Worm (Caenorhabditis elegans): ENCODE measurements around the gene C05D9.9.
A peak's percentile ranks its signal among the peaks of the same experiment; 100 is the strongest.

Gene C05D9.9

ce11 chrX:1128503-1129036, 4.5 kb upstream of the C05D9.9 start, which contains the start of gene snx-1 (continued):
- peak; percentile 54 for TF ChIP-seq vab-15 (tag; optimal IDR thresholded peaks at IDR 0.05)
- peak; percentile 52 for TF ChIP-seq tbx-2 (tag; optimal IDR thresholded peaks at IDR 0.05)
- TF ChIP-seq nhr-20 (tag; optimal IDR thresholded peaks at IDR 0.05), result peak; percentile 54
- TF ChIP-seq hpl-2 (GFP tag; optimal IDR thresholded peaks at IDR 0.05), result no peak
- no peak for TF ChIP-seq nhr-84 (tag; optimal IDR thresholded peaks at IDR 0.05)
- no peak for TF ChIP-seq isw-1 (GFP tag; IDR thresholded peaks at IDR 0.05)
- TF ChIP-seq nhr-12 (tag; optimal IDR thresholded peaks at IDR 0.05), result no peak
- TF ChIP-seq pqm-1 (tag; optimal IDR thresholded peaks at IDR 0.05), result no peak
- no peak for TF ChIP-seq hlh-17 (GFP tag; optimal IDR thresholded peaks at IDR 0.05; ENCODE audit: borderline replicate concordance)
- no peak for TF ChIP-seq nhr-77 (tag; optimal IDR thresholded peaks at IDR 0.05)
- no peak for TF ChIP-seq ztf-4 (tag; optimal IDR thresholded peaks at IDR 0.05)
- peak; percentile 37 to 73 for TF ChIP-seq lin-35 (GFP tag; optimal IDR thresholded peaks at IDR 0.05)
- TF ChIP-seq aly-2 (tag; optimal IDR thresholded peaks at IDR 0.05), result no peak
- TF ChIP-seq mef-2 (tag; optimal IDR thresholded peaks at IDR 0.05), result no peak
- TF ChIP-seq mdl-1 (tag; optimal IDR thresholded peaks at IDR 0.05), result peak in 1 of 2 experiments; percentile 73
- no peak for TF ChIP-seq sptf-1 (tag; optimal IDR thresholded peaks at IDR 0.05)
- TF ChIP-seq unc-30 (tag; optimal IDR thresholded peaks at IDR 0.05), result no peak
- TF ChIP-seq ceh-88 (GFP tag; IDR thresholded peaks at IDR 0.05), result no peak
- TF ChIP-seq efl-1 (optimal IDR thresholded peaks at IDR 0.05), result peak; percentile 14 to 26
- TF ChIP-seq efl-1 (GFP tag; optimal IDR thresholded peaks at IDR 0.05 in 1 of 2), result peak; percentile 3 to 11
- peak; percentile 87 for TF ChIP-seq skn-1 (tag; optimal IDR thresholded peaks at IDR 0.05)
- TF ChIP-seq ceh-82 (tag; optimal IDR thresholded peaks at IDR 0.05), result peak in 2 of 3 experiments; percentile 6 to 56
- peak; percentile 75 for TF ChIP-seq nhr-85 (tag)
- no peak for TF ChIP-seq alr-1 (tag; optimal IDR thresholded peaks at IDR 0.05; ENCODE audit: borderline replicate concordance)
- no peak for TF ChIP-seq lin-39 (tag; optimal IDR thresholded peaks at IDR 0.05)
- peak; percentile 46 for TF ChIP-seq C16A3.4 (tag; optimal IDR thresholded peaks at IDR 0.05)
- TF ChIP-seq F16B12.6 (tag; optimal IDR thresholded peaks at IDR 0.05), result no peak
- TF ChIP-seq mab-9 (GFP tag; IDR thresholded peaks at IDR 0.05), result no peak
- TF ChIP-seq elt-3 (tag; optimal IDR thresholded peaks at IDR 0.05), result no peak
- no peak for TF ChIP-seq unc-130 (tag; optimal IDR thresholded peaks at IDR 0.05)
- no peak for TF ChIP-seq unc-62 (GFP tag; optimal IDR thresholded peaks at IDR 0.05)
- no peak for TF ChIP-seq ets-5 (GFP tag; IDR thresholded peaks at IDR 0.05)

ce11 chrX:1126207-1126606, 2.2 kb upstream of the C05D9.9 start:
- TF ChIP-seq C16A3.4 (tag; optimal IDR thresholded peaks at IDR 0.05), result no peak
- TF ChIP-seq nhr-85 (tag), result peak; percentile 6

ce11 chrX:1125426-1125825, 1.4 kb upstream of the C05D9.9 start, which contains the start of gene lmp-2:
TSS of gene lmp-2 (plus strand) at chrX:1125615.
- TF ChIP-seq unc-86 (tag; optimal IDR thresholded peaks at IDR 0.05), result no peak
- no peak for TF ChIP-seq C04F5.9 (tag; optimal IDR thresholded peaks at IDR 0.05)
- TF ChIP-seq ztf-11 (tag; optimal IDR thresholded peaks at IDR 0.05), result no peak
- TF ChIP-seq elt-2 (tag; optimal IDR thresholded peaks at IDR 0.05), result peak; percentile 48
- TF ChIP-seq hlh-4 (tag; optimal IDR thresholded peaks at IDR 0.05), result no peak

- TF ChIP-seq lsy-2 (tag; optimal IDR thresholded peaks at IDR 0.05) (no peak), lin-35 (GFP tag; optimal IDR thresholded peaks at IDR 0.05) (peak in 1 of 2 experiments; percentile 17), nhr-90 (tag; optimal IDR thresholded peaks at IDR 0.05; ENCODE audit: poor library complexity) (no peak), nhr-85 (tag) (peak; percentile 76), nhr-71 (tag; optimal IDR thresholded peaks at IDR 0.05) (peak; percentile 9), egl-13 (tag; optimal IDR thresholded peaks at IDR 0.05) (no peak), snu-23 (GFP tag; optimal IDR thresholded peaks at IDR 0.05) (peak; percentile 41), blmp-1 (tag; optimal IDR thresholded peaks at IDR 0.05) (peak; percentile 58), grh-1 (GFP tag; IDR thresholded peaks at IDR 0.05) (no peak), lin-14 (GFP tag; optimal IDR thresholded peaks at IDR 0.05) (peak; percentile 36)
Measured at ce11 chrX:1123471-1123870, 575 bp downstream of the C05D9.9 start.
